Worm (Caenorhabditis elegans) whole organism, mixed stage, embryonic: ENCODE measurements around the gene akap-1.

Experiments used
- M03D4.4 ChIP-seq: sonication (generic microtip); optimal IDR thresholded peaks from 2 replicates; lab custom pipeline; 2017; ENCODE audit warnings: mild to moderate bottlenecking, missing genetic modification characterization, missing compliant biosample characterization
- bed-3 ChIP-seq: fragments of 200-800 bp; sonication (Bioruptor generic); optimal IDR thresholded peaks from 3 replicates; lab custom pipeline; 2018; ENCODE audit warnings: mild to moderate bottlenecking, missing genetic modification characterization, moderate library complexity, missing compliant biosample characterization
- blmp-1 ChIP-seq: fragments of 150-350 bp; optimal IDR thresholded peaks from 2 replicates; lab custom pipeline; 2014; ENCODE audit warnings: missing biosample characterization, missing genetic modification characterization
- ceh-43 ChIP-seq: fragments of 200-800 bp; sonication (Bioruptor generic); optimal IDR thresholded peaks from 2 replicates; lab custom pipeline; 2018; ENCODE audit warnings: mild to moderate bottlenecking, missing genetic modification characterization, moderate library complexity, missing compliant biosample characterization
- ceh-83 ChIP-seq: fragments of 200-800 bp; sonication (Bioruptor generic); optimal IDR thresholded peaks from 2 replicates; lab custom pipeline; 2018; ENCODE audit warnings: mild to moderate bottlenecking, missing genetic modification characterization, missing compliant biosample characterization
- ces-1 ChIP-seq: fragments of 150-350 bp; optimal IDR thresholded peaks from 2 replicates; lab custom pipeline; 2014; ENCODE audit warnings: missing biosample characterization, missing genetic modification reagents, missing genetic modification characterization
- cnd-1 ChIP-seq: fragments of 200-800 bp; sonication (Bioruptor generic); optimal IDR thresholded peaks from 2 replicates; lab custom pipeline; 2018; ENCODE audit warnings: mild to moderate bottlenecking, missing genetic modification characterization, missing compliant biosample characterization
- drap-1 ChIP-seq: fragments of 200-800 bp; sonication (Bioruptor generic); optimal IDR thresholded peaks from 3 replicates; lab custom pipeline; 2018; ENCODE audit warnings: mild to moderate bottlenecking, missing genetic modification characterization, missing compliant biosample characterization
- elt-1 ChIP-seq: sonication (generic microtip); optimal IDR thresholded peaks from 2 replicates; lab custom pipeline; 2017; ENCODE audit warnings: missing genetic modification characterization, mild to moderate bottlenecking, missing compliant biosample characterization, antibody characterized with exemption, moderate library complexity, borderline replicate concordance; ENCODE audit not compliant: insufficient read depth
- elt-3 ChIP-seq: fragments of 150-350 bp; optimal IDR thresholded peaks from 2 replicates; lab custom pipeline; 2014; ENCODE audit warnings: missing biosample characterization, missing genetic modification characterization
- flh-1 ChIP-seq: fragments of 200-800 bp; sonication (Bioruptor generic); optimal IDR thresholded peaks from 2 replicates; lab custom pipeline; 2018; ENCODE audit warnings: mild to moderate bottlenecking, missing genetic modification characterization, moderate library complexity, missing compliant biosample characterization
- ham-2 ChIP-seq: fragments of 200-800 bp; sonication (Bioruptor generic); optimal IDR thresholded peaks from 2 replicates; lab custom pipeline; 2018; ENCODE audit warnings: mild to moderate bottlenecking, missing genetic modification characterization, missing compliant biosample characterization
- hlh-1 ChIP-seq: fragments of 150-350 bp; optimal IDR thresholded peaks from 2 replicates; lab custom pipeline; 2014; ENCODE audit warnings: missing biosample characterization, missing genetic modification reagents, missing genetic modification characterization
- lin-32 ChIP-seq: fragments of 200-800 bp; sonication (Bioruptor generic); optimal IDR thresholded peaks from 2 replicates; lab custom pipeline; 2018; ENCODE audit warnings: mild to moderate bottlenecking, missing genetic modification characterization, missing compliant biosample characterization
- lsy-2 ChIP-seq: fragments of 150-350 bp; optimal IDR thresholded peaks from 2 replicates; lab custom pipeline; 2014; ENCODE audit warnings: missing biosample characterization, missing genetic modification characterization
- mep-1 ChIP-seq: fragments of 150-350 bp; optimal IDR thresholded peaks from 2 replicates; lab custom pipeline; 2017; ENCODE audit warnings: missing biosample characterization, missing genetic modification reagents, missing genetic modification characterization, inconsistent platforms
- mls-2 ChIP-seq: sonication (generic microtip); optimal IDR thresholded peaks from 2 replicates; lab custom pipeline; 2016; ENCODE audit warnings: mild to moderate bottlenecking, missing genetic modification characterization, moderate library complexity, missing compliant biosample characterization
- nhr-12 ChIP-seq: fragments of 150-350 bp; optimal IDR thresholded peaks from 2 replicates; lab custom pipeline; 2014; ENCODE audit warnings: missing biosample characterization, missing genetic modification characterization
- nhr-2 ChIP-seq: fragments of 150-350 bp; optimal IDR thresholded peaks from 2 replicates; lab custom pipeline; 2014; ENCODE audit warnings: missing biosample characterization, missing genetic modification characterization
- nhr-237 ChIP-seq: fragments of 150-350 bp; optimal IDR thresholded peaks from 2 replicates; lab custom pipeline; 2014; ENCODE audit warnings: missing biosample characterization, missing genetic modification characterization
- nhr-28 ChIP-seq: fragments of 150-350 bp; optimal IDR thresholded peaks from 2 replicates; lab custom pipeline; 2014; ENCODE audit warnings: missing biosample characterization, missing genetic modification characterization
- nhr-76 ChIP-seq: sonication (generic microtip); optimal IDR thresholded peaks from 2 replicates; lab custom pipeline; 2017; ENCODE audit warnings: missing biosample characterization, missing genetic modification characterization
- pha-4 ChIP-seq: fragments of 150-350 bp; optimal IDR thresholded peaks from 2 replicates; lab custom pipeline; 2018; ENCODE audit warnings: missing biosample characterization, missing genetic modification reagents, missing genetic modification characterization
- sem-2 ChIP-seq: fragments of 200-800 bp; sonication (Bioruptor generic); optimal IDR thresholded peaks from 2 replicates; lab custom pipeline; 2018; ENCODE audit warnings: mild to moderate bottlenecking, missing genetic modification characterization, missing compliant biosample characterization
- snpc-4 ChIP-seq: fragments of 150-350 bp; optimal IDR thresholded peaks from 2 replicates; lab custom pipeline; 2014; ENCODE audit warnings: missing biosample characterization, missing genetic modification characterization
- sptf-1 ChIP-seq: sonication (generic microtip); optimal IDR thresholded peaks from 2 replicates; lab custom pipeline; 2017; ENCODE audit warnings: mild to moderate bottlenecking, missing genetic modification characterization, moderate library complexity, missing compliant biosample characterization
- tbx-8 ChIP-seq: fragments of 200-800 bp; sonication (Bioruptor generic); optimal IDR thresholded peaks from 2 replicates; lab custom pipeline; 2018; ENCODE audit warnings: mild to moderate bottlenecking, missing genetic modification characterization, moderate library complexity, missing compliant biosample characterization
- unc-120 ChIP-seq: sonication (generic microtip); optimal IDR thresholded peaks from 2 replicates; lab custom pipeline; 2017; ENCODE audit warnings: missing genetic modification characterization, missing compliant biosample characterization; ENCODE audit not compliant: poor library complexity, severe bottlenecking
- unc-39 ChIP-seq: fragments of 150-350 bp; optimal IDR thresholded peaks from 2 replicates; lab custom pipeline; 2014; ENCODE audit warnings: missing biosample characterization, missing genetic modification characterization
- unc-62 ChIP-seq: fragments of 150-350 bp; optimal IDR thresholded peaks from 2 replicates; lab custom pipeline; 2014; ENCODE audit warnings: missing biosample characterization, missing genetic modification reagents, missing genetic modification characterization
- zip-8 ChIP-seq: fragments of 150-350 bp; optimal IDR thresholded peaks from 2 replicates; lab custom pipeline; 2014; ENCODE audit warnings: missing biosample characterization, missing genetic modification characterization
- ztf-11 ChIP-seq: fragments of 150-350 bp; optimal IDR thresholded peaks from 2 replicates; lab custom pipeline; 2014; ENCODE audit warnings: missing biosample characterization, missing genetic modification characterization

akap-1 gene

DNA sequence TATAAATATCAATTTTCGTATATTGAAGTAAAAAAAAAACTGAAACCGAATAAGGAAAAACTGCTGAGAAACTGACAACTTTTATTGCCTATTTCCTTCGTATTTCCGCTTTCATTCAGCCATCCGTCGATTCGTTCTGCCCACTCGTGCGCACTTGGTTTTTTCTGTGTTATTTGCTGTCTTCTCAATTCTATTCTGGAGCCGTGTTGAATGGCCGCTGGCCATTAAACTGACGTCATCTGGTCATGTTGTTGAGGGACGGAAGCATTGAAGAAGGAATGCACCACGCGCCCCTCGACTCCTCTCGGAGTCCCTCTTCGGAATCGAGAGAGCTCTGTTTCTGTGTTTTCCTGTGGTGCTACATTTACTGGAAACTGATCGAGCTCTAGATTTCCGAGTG, 4.6 kb upstream of the akap-1 start:
- TF ChIP-seq drap-1 (GFP tag; lab: Kevin White, UChicago) (no peak), elt-1 (tag; lab: Kevin White, UChicago) (no peak), cnd-1 (no peak), hlh-1 (tag; lab: Kevin White, UChicago) (no peak), nhr-12 (no peak), unc-120 (tag; lab: Kevin White, UChicago) (no peak), snpc-4 (no peak), unc-62 (GFP tag; lab: Kevin White, UChicago) (no peak), zip-8 (tag; lab: Kevin White, UChicago) (no peak), blmp-1 (tag; lab: Kevin White, UChicago) (no peak), elt-3 (tag; lab: Kevin White, UChicago) (no peak), bed-3 (GFP tag; lab: Kevin White, UChicago) (no peak), ceh-43 (GFP tag; lab: Kevin White, UChicago) (no peak), unc-39 (tag; lab: Kevin White, UChicago) (no peak), ceh-83 (no peak), nhr-237 (tag; lab: Kevin White, UChicago) (no peak)
- TF ChIP-seq, all 35 proteins: peak for 0

DNA sequence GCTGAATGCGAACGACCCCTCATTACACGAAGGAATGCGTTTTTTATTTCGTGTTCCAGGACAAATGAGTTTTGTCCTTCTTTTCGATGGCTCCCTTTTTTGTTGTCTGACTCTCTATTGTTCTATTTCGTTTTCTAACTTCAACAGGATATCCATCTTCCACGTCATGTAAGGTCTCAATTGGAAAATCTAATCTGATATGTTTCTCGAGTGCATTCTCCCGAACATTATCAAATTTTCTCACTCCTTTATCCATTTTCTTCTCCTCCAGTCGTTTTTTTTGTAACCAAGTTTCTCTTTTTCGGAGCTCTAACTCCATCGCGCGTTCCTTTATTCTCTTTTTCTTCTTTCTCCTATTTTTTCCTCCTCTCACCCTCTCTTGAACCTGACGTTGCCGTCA, 2.8 kb upstream of the akap-1 start:
- no peak for TF ChIP-seq elt-1 (tag; lab: Kevin White, UChicago)
- TF ChIP-seq nhr-76, result no peak
- no peak for TF ChIP-seq sptf-1 (tag; lab: Kevin White, UChicago)
- TF ChIP-seq lsy-2 (tag; lab: Kevin White, UChicago), result no peak
- no peak for TF ChIP-seq nhr-12
- TF ChIP-seq flh-1, result no peak
- no peak for TF ChIP-seq mls-2 (tag; lab: Kevin White, UChicago)
- no peak for TF ChIP-seq ham-2 (GFP tag; lab: Kevin White, UChicago)
- no peak for TF ChIP-seq ztf-11 (tag; lab: Kevin White, UChicago)

DNA sequence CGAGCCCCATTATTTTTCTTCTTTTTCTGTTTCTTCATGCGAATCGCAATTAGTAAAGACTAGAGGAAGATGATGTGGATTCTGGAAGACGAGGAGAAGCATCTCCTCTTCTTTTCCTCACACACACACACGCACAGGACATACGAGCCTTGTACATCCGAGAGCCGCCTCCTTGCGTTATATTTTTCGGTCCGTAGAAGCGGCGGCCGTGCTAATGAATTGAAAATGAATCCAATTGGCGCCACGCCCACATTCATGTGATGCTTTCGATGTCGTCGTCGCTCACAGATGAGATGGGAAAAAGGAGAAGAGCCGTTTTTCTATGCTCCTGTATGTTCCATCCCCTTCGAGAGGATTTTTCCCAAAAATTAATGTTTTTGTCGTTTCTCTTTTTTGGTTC, 1.7 kb upstream of the akap-1 start:
- TF ChIP-seq unc-62 (GFP tag; lab: Kevin White, UChicago) (no peak), nhr-2 (tag; lab: Kevin White, UChicago) (no peak), lin-32 (GFP tag; lab: Kevin White, UChicago) (no peak), unc-39 (tag; lab: Kevin White, UChicago) (no peak), nhr-237 (tag; lab: Kevin White, UChicago) (no peak), ces-1 (GFP tag; lab: Kevin White, UChicago) (no peak), nhr-76 (no peak), nhr-12 (no peak), hlh-1 (tag; lab: Kevin White, UChicago) (no peak), zip-8 (tag; lab: Kevin White, UChicago) (no peak), tbx-8 (GFP tag; lab: Kevin White, UChicago) (no peak), sptf-1 (tag; lab: Kevin White, UChicago) (no peak), snpc-4 (no peak), sem-2 (GFP tag; lab: Kevin White, UChicago) (no peak)

DNA sequence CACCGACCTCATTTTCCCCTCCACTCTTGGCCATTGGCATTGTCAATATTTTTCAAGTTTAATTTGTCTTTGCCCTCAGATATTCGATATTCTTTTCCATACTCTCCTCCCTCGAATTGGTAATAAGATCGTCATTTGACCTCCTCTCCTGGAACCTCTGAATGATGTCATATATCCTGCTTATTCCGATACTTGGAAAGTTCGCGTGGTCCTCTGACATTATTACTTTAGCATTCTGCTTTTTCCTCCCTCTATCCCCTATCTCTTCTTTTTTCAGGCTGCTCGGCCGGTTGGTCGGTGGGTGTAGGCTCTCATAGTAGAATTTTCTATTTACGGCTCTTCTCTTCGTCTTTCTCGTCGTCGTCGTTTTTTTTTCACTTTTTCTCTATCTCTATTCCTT, 725 bp upstream of the akap-1 start:
- TF ChIP-seq pha-4 (tag; lab: Kevin White, UChicago) (no peak), M03D4.4 (tag; lab: Kevin White, UChicago) (no peak), nhr-12 (no peak), bed-3 (GFP tag; lab: Kevin White, UChicago) (no peak), blmp-1 (tag; lab: Kevin White, UChicago) (no peak), mep-1 (tag; lab: Kevin White, UChicago) (no peak), unc-62 (GFP tag; lab: Kevin White, UChicago) (no peak), nhr-28 (tag; lab: Kevin White, UChicago) (no peak), sem-2 (GFP tag; lab: Kevin White, UChicago) (no peak), mls-2 (tag; lab: Kevin White, UChicago) (no peak), ztf-11 (tag; lab: Kevin White, UChicago) (no peak), zip-8 (tag; lab: Kevin White, UChicago) (no peak), ceh-43 (GFP tag; lab: Kevin White, UChicago) (no peak), unc-120 (tag; lab: Kevin White, UChicago) (no peak)
